Fruit fly (Drosophila melanogaster): ENCODE results near the gene SdhD.

SdhD gene

dm6 chr3R:23757912-23758607 is 2.3 kb downstream of the SdhD start, which contains the start of the genes PTPMT1 and Hrd3 (continued):
- TF ChIP-seq so (GFP tag; IDR thresholded peaks at IDR 0.05) (peak; percentile 95), CG6813 (GFP tag; optimal IDR thresholded peaks at IDR 0.05) (peak; percentile 96), sens (GFP tag) (peak; percentile 100), crc (GFP tag; optimal IDR thresholded peaks at IDR 0.05) (peak; percentile 93), ERR (GFP tag; optimal IDR thresholded peaks at IDR 0.05) (peak; percentile 83), maf-S (GFP tag; optimal IDR thresholded peaks at IDR 0.05) (peak; percentile 97), GATAe (GFP tag; conservative IDR thresholded peaks at IDR 0.05) (peak; percentile 88), lab (GFP tag; optimal IDR thresholded peaks at IDR 0.05) (peak; percentile 98), CG12769 (tag; optimal IDR thresholded peaks at IDR 0.05) (peak; percentile 84), CG17612 (GFP tag; IDR thresholded peaks at IDR 0.05) (peak; percentile 89; the same call in 1 of the 2 replicates), YL-1 (GFP tag; optimal IDR thresholded peaks at IDR 0.05) (peak; percentile 99), CG11398 (GFP tag; optimal IDR thresholded peaks at IDR 0.05) (peak; percentile 93), Six4 (GFP tag; optimal IDR thresholded peaks at IDR 0.05) (peak; percentile 98), CG10267 (tag; optimal IDR thresholded peaks at IDR 0.05) (peak; percentile 98), CG17186 (GFP tag; optimal IDR thresholded peaks at IDR 0.05) (peak; percentile 93), sisA (GFP tag; IDR thresholded peaks at IDR 0.05) (peak; percentile 97), ap (GFP tag; IDR thresholded peaks at IDR 0.05) (peak; percentile 92), Sry-β (GFP tag; optimal IDR thresholded peaks at IDR 0.05) (peak; percentile 70), E2f2 (GFP tag; IDR thresholded peaks at IDR 0.05) (peak; percentile 79), tgo (GFP tag; IDR thresholded peaks at IDR 0.05) (peak; percentile 96), Lpt (GFP tag; optimal IDR thresholded peaks at IDR 0.05) (no peak), cwo (GFP tag; optimal IDR thresholded peaks at IDR 0.05) (peak; percentile 97), otp (GFP tag; IDR thresholded peaks at IDR 0.05) (peak; percentile 94; the same call in 2 of the 3 replicates), twi (tag; optimal IDR thresholded peaks at IDR 0.05) (peak; percentile 97), tx (GFP tag; optimal IDR thresholded peaks at IDR 0.05) (peak; percentile 97), Dref (GFP tag; IDR thresholded peaks at IDR 0.05) (peak; percentile 46; the same call in 1 of the 2 replicates), CG12155 (GFP tag; optimal IDR thresholded peaks at IDR 0.05) (peak; percentile 97), CG12236 (GFP tag; optimal IDR thresholded peaks at IDR 0.05) (peak; percentile 94), lilli (GFP tag; optimal IDR thresholded peaks at IDR 0.05) (peak; percentile 99), CG8089 (GFP tag; optimal IDR thresholded peaks at IDR 0.05) (peak; percentile 94), Xrp1 (GFP tag; IDR thresholded peaks at IDR 0.05) (peak; percentile 97), CG10979 (tag; optimal IDR thresholded peaks at IDR 0.05) (peak; percentile 98), CG7271 (tag; optimal IDR thresholded peaks at IDR 0.05) (peak; percentile 91), ara (GFP tag; IDR thresholded peaks at IDR 0.05) (peak; percentile 93), CG12104 (GFP tag; optimal IDR thresholded peaks at IDR 0.05) (peak; percentile 99), CG10543 (GFP tag; optimal IDR thresholded peaks at IDR 0.05) (peak; percentile 99), CG10209 (GFP tag; optimal IDR thresholded peaks at IDR 0.05) (peak; percentile 99), klu (GFP tag; IDR thresholded peaks at IDR 0.05) (peak; percentile 96), Mes4 (GFP tag; optimal IDR thresholded peaks at IDR 0.05) (peak; percentile 96), Hmr (GFP tag; optimal IDR thresholded peaks at IDR 0.05) (peak; percentile 99), pho (GFP tag; optimal IDR thresholded peaks at IDR 0.05) (peak; percentile 98), Elba2 (GFP tag; optimal IDR thresholded peaks at IDR 0.05) (peak; percentile 92), eve (GFP tag; optimal IDR thresholded peaks at IDR 0.05) (peak in 1 of 2 experiments; percentile 75), lola (GFP tag; optimal IDR thresholded peaks at IDR 0.05) (peak in 1 of 3 experiments; percentile 99), chif (GFP tag; optimal IDR thresholded peaks at IDR 0.05) (peak; percentile 97 to 98), Doc3 (GFP tag; IDR thresholded peaks at IDR 0.05; ENCODE audit: partially characterized antibody) (no peak), odd (GFP tag; optimal IDR thresholded peaks at IDR 0.05) (peak; percentile 99), psq (GFP tag; optimal IDR thresholded peaks at IDR 0.05) (peak; percentile 96), CTCF (GFP tag; optimal IDR thresholded peaks at IDR 0.05) (peak; percentile 76), CG5180 (GFP tag; optimal IDR thresholded peaks at IDR 0.05) (peak; percentile 92)

Data from whole organism, embryonic.